Fruit fly (Drosophila melanogaster) whole organism, adult: ENCODE data around the gene Spase25.

Experiments
- CG11617 ChIP-seq: fragments of 200-800 bp; sonication (Bioruptor generic); optimal IDR thresholded peaks from 2 replicates; lab custom pipeline; 2017; ENCODE audit warnings: mild to moderate bottlenecking, missing biosample characterization, missing genetic modification reagents, missing genetic modification characterization
- CG12768 ChIP-seq: fragments of 200-800 bp; sonication (Bioruptor generic); optimal IDR thresholded peaks from 2 replicates; lab custom pipeline; 2017; ENCODE audit warnings: missing biosample characterization, missing genetic modification characterization, mild to moderate bottlenecking, moderate library complexity, missing genetic modification reagents
- CG14711 ChIP-seq: fragments of 200-800 bp; sonication (Bioruptor generic); optimal IDR thresholded peaks from 2 replicates; lab custom pipeline; 2018; ENCODE audit warnings: missing biosample characterization, mild to moderate bottlenecking, missing genetic modification characterization, moderate library complexity
- CG1620 ChIP-seq: fragments of 200-800 bp; sonication (Bioruptor generic); optimal IDR thresholded peaks from 2 replicates; lab custom pipeline; 2016; ENCODE audit warnings: missing biosample characterization, missing genetic modification characterization
- CG33017 ChIP-seq: fragments of 200-800 bp; sonication (Bioruptor generic); optimal IDR thresholded peaks from 2 replicates; lab custom pipeline; 2018; ENCODE audit warnings: missing biosample characterization, mild to moderate bottlenecking, missing genetic modification characterization, moderate library complexity
- CG5204 ChIP-seq: fragments of 200-800 bp; sonication (Bioruptor generic); optimal IDR thresholded peaks from 2 replicates; lab custom pipeline; 2016; ENCODE audit warnings: missing biosample characterization, missing genetic modification characterization
- CG7045 ChIP-seq: fragments of 200-800 bp; sonication (Bioruptor generic); optimal IDR thresholded peaks from 2 replicates; lab custom pipeline; 2017; ENCODE audit warnings: missing biosample characterization, mild to moderate bottlenecking, missing genetic modification characterization
- CG7101 ChIP-seq: fragments of 200-800 bp; sonication (Bioruptor generic); optimal IDR thresholded peaks from 2 replicates; lab custom pipeline; 2018; ENCODE audit warnings: missing biosample characterization, mild to moderate bottlenecking, missing genetic modification characterization, moderate library complexity
- Clk ChIP-seq: fragments of 200-800 bp; sonication (Bioruptor generic); optimal IDR thresholded peaks from 2 replicates; lab custom pipeline; 2017; ENCODE audit warnings: missing biosample characterization, missing genetic modification characterization
- Crg-1 ChIP-seq: fragments of 200-800 bp; sonication (Bioruptor generic); optimal IDR thresholded peaks from 2 replicates; lab custom pipeline; 2016; ENCODE audit warnings: missing biosample characterization, missing genetic modification characterization
- Hr96 ChIP-seq: fragments of 200-800 bp; sonication (Bioruptor generic); optimal IDR thresholded peaks from 2 replicates; lab custom pipeline; 2016; ENCODE audit warnings: missing biosample characterization, missing genetic modification characterization
- Mnt ChIP-seq: fragments of 200-800 bp; sonication (Bioruptor generic); optimal IDR thresholded peaks from 2 replicates; lab custom pipeline; 2016; ENCODE audit warnings: missing biosample characterization, mild to moderate bottlenecking, missing genetic modification characterization
- bab1 ChIP-seq: fragments of 200-800 bp; sonication (Bioruptor generic); optimal IDR thresholded peaks from 3 replicates; lab custom pipeline; 2019; ENCODE audit warnings: missing biosample characterization, mild to moderate bottlenecking, missing genetic modification characterization, moderate library complexity
- cic ChIP-seq: fragments of 200-800 bp; sonication (Bioruptor generic); optimal IDR thresholded peaks from 2 replicates; lab custom pipeline; 2017; ENCODE audit warnings: missing biosample characterization, mild to moderate bottlenecking, missing genetic modification characterization, moderate library complexity
- cnc ChIP-seq, 2 experiments: fragments of >200 bp; optimal IDR thresholded peaks; 2 replicates each; lab custom pipeline; 2017
- kay ChIP-seq: fragments of 200-800 bp; sonication (Bioruptor generic); peaks from one replicate; lab custom pipeline; 2016; ENCODE audit warnings: missing biosample characterization, missing genetic modification characterization, borderline replicate concordance
- ovo ChIP-seq: fragments of 200-800 bp; sonication (Bioruptor generic); optimal IDR thresholded peaks from 2 replicates; lab custom pipeline; 2016; ENCODE audit warnings: missing biosample characterization, missing genetic modification characterization
- pad ChIP-seq: fragments of 200-800 bp; sonication (Bioruptor generic); optimal IDR thresholded peaks from 3 replicates; lab custom pipeline; 2017; ENCODE audit warnings: missing biosample characterization, missing genetic modification characterization, mild to moderate bottlenecking, moderate library complexity, missing genetic modification reagents
- tj ChIP-seq: fragments of 200-800 bp; sonication (Bioruptor generic); optimal IDR thresholded peaks from 3 replicates; lab custom pipeline; 2017; ENCODE audit warnings: missing biosample characterization, mild to moderate bottlenecking, missing genetic modification characterization, moderate library complexity
- toe ChIP-seq: fragments of 200-800 bp; sonication (Bioruptor generic); optimal IDR thresholded peaks from 2 replicates; lab custom pipeline; 2016; ENCODE audit warnings: missing biosample characterization, missing genetic modification characterization

The Spase25 gene

dm6 chrX:11518435-11518834 is 33.4 kb downstream of the Spase25 start:
- TF ChIP-seq CG7101 (tag; lab: Kevin White, UChicago), result peak; percentile 76
- TF ChIP-seq CG12768 (GFP tag; lab: Kevin White, UChicago), result peak; percentile 45
- TF ChIP-seq Hr96, result no peak
- no peak for TF ChIP-seq kay
- TF ChIP-seq CG1620 (GFP tag; lab: Kevin White, UChicago), result peak; percentile 8
- TF ChIP-seq Crg-1 (GFP tag; lab: Kevin White, UChicago), result no peak
- TF ChIP-seq cic (GFP tag; lab: Kevin White, UChicago), result no peak
- TF ChIP-seq CG33017 (tag; lab: Kevin White, UChicago), result no peak
- no peak for TF ChIP-seq CG5204 (GFP tag; lab: Kevin White, UChicago)
- peak; percentile 4 for TF ChIP-seq Clk (GFP tag; lab: Kevin White, UChicago)
- peak; percentile 18 for TF ChIP-seq pad (GFP tag; lab: Kevin White, UChicago)
- no peak for TF ChIP-seq cnc (optimal IDR thresholded peaks at IDR 0.05; lab: Kevin White, UChicago)
- no peak for TF ChIP-seq CG11617
- TF ChIP-seq ovo (GFP tag; lab: Kevin White, UChicago), result peak; percentile 4
- peak; percentile 58 for TF ChIP-seq CG7045 (GFP tag; lab: Kevin White, UChicago)
- peak; percentile 66 for TF ChIP-seq tj
- TF ChIP-seq toe, result no peak
- peak; percentile 18 for TF ChIP-seq Mnt
- peak; percentile 43 for TF ChIP-seq bab1 (GFP tag; lab: Kevin White, UChicago)
- TF ChIP-seq CG14711 (tag; lab: Kevin White, UChicago), result peak; percentile 65

- TF ChIP-seq CG1620 (GFP tag; lab: Kevin White, UChicago) (no peak), toe (no peak), cnc (optimal IDR thresholded peaks at IDR 0.05; lab: Kevin White, UChicago) (no peak), CG7101 (tag; lab: Kevin White, UChicago) (no peak), CG12768 (GFP tag; lab: Kevin White, UChicago) (no peak), Mnt (no peak), Clk (GFP tag; lab: Kevin White, UChicago) (no peak), Hr96 (no peak), ovo (GFP tag; lab: Kevin White, UChicago) (no peak), tj (no peak), Crg-1 (GFP tag; lab: Kevin White, UChicago) (no peak), CG11617 (no peak), CG7045 (GFP tag; lab: Kevin White, UChicago) (no peak), CG5204 (GFP tag; lab: Kevin White, UChicago) (no peak), cic (GFP tag; lab: Kevin White, UChicago) (no peak), kay (no peak)
Observed at dm6 chrX:11520209-11520608, 35.2 kb downstream of the Spase25 start.

dm6 chrX:11521561-11522546 is 36.8 kb downstream of the Spase25 start:
- TF ChIP-seq CG14711 (tag; lab: Kevin White, UChicago), result peak; percentile 52
- TF ChIP-seq CG5204 (GFP tag; lab: Kevin White, UChicago), result peak; percentile 27
- peak; percentile 53 for TF ChIP-seq CG7101 (tag; lab: Kevin White, UChicago)
- TF ChIP-seq tj, result peak; percentile 26
- no peak for TF ChIP-seq ovo (GFP tag; lab: Kevin White, UChicago)
- no peak for TF ChIP-seq Mnt
- no peak for TF ChIP-seq Clk (GFP tag; lab: Kevin White, UChicago)
- TF ChIP-seq kay, result peak; percentile 66
- TF ChIP-seq cic (GFP tag; lab: Kevin White, UChicago), result no peak
- TF ChIP-seq Hr96, result no peak
- no peak for TF ChIP-seq Crg-1 (GFP tag; lab: Kevin White, UChicago)
- TF ChIP-seq toe, result no peak
- TF ChIP-seq CG7045 (GFP tag; lab: Kevin White, UChicago), result no peak
- peak; percentile 45 for TF ChIP-seq CG33017 (tag; lab: Kevin White, UChicago)
- TF ChIP-seq CG11617, result peak; percentile 10
- TF ChIP-seq bab1 (GFP tag; lab: Kevin White, UChicago), result peak; percentile 59
- TF ChIP-seq cnc (optimal IDR thresholded peaks at IDR 0.05; lab: Kevin White, UChicago), result no peak
- no peak for TF ChIP-seq pad (GFP tag; lab: Kevin White, UChicago)
- no peak for TF ChIP-seq CG12768 (GFP tag; lab: Kevin White, UChicago)
- TF ChIP-seq CG1620 (GFP tag; lab: Kevin White, UChicago), result no peak

dm6 chrX:11523921-11524320 is 38.9 kb downstream of the Spase25 start:
- TF ChIP-seq CG7045 (GFP tag; lab: Kevin White, UChicago) (no peak), CG33017 (tag; lab: Kevin White, UChicago) (no peak), cic (GFP tag; lab: Kevin White, UChicago) (no peak), cnc (optimal IDR thresholded peaks at IDR 0.05; lab: Kevin White, UChicago) (no peak), CG12768 (GFP tag; lab: Kevin White, UChicago) (no peak), CG11617 (no peak), Hr96 (no peak), CG7101 (tag; lab: Kevin White, UChicago) (no peak), CG1620 (GFP tag; lab: Kevin White, UChicago) (no peak)

- TF ChIP-seq CG14711 (tag; lab: Kevin White, UChicago) (no peak), pad (GFP tag; lab: Kevin White, UChicago) (no peak), tj (no peak), cnc (optimal IDR thresholded peaks at IDR 0.05; lab: Kevin White, UChicago) (no peak), CG5204 (GFP tag; lab: Kevin White, UChicago) (no peak), bab1 (GFP tag; lab: Kevin White, UChicago) (no peak), CG7101 (tag; lab: Kevin White, UChicago) (no peak), CG7045 (GFP tag; lab: Kevin White, UChicago) (no peak), toe (no peak), Crg-1 (GFP tag; lab: Kevin White, UChicago) (no peak), CG12768 (GFP tag; lab: Kevin White, UChicago) (no peak), Clk (GFP tag; lab: Kevin White, UChicago) (no peak), kay (no peak), Hr96 (no peak), CG33017 (tag; lab: Kevin White, UChicago) (no peak), CG1620 (GFP tag; lab: Kevin White, UChicago) (no peak), cic (GFP tag; lab: Kevin White, UChicago) (no peak)
Observed at dm6 chrX:11527088-11527635, 42.1 kb downstream of the Spase25 start.
